Worm (Caenorhabditis elegans): ENCODE data around the gene swsn-6.

DNA sequence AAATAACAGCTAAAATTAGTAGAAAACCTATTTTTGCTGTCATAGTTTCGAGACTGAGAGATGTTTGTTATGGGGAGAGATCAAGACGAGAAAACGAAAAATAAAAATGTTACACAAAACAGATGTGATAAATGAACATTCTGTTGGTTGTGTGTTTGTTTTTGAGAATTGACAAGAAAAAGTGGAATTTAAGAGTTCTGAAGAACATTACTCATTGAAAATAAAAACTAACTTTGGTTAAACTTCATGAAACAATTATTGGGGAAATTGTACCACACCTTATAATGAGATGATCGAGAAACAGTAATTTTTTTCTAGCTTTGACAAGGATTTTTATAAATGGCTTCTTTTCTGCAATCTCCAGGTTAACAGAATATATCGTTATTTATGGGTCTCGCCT lies 41.5 kb upstream of the swsn-6 start, which contains the start of gene Y4C6B.7:
- TF ChIP-seq W03F9.2 (tag; optimal IDR thresholded peaks at IDR 0.05) (no peak), him-1 (tag; optimal IDR thresholded peaks at IDR 0.05) (no peak)

Measured in whole organism, L4/young adult.